Worm (Caenorhabditis elegans) whole organism, early embryonic: Measurements from ENCODE around the gene rgl-1.

Experiments
- B0310.2 ChIP-seq: sonication (generic microtip); optimal IDR thresholded peaks from 2 replicates; lab custom pipeline; 2016; ENCODE audit warnings: mild to moderate bottlenecking, missing genetic modification characterization, missing compliant biosample characterization
- F13C5.2 ChIP-seq: sonication (generic microtip); optimal IDR thresholded peaks from 2 replicates; lab custom pipeline; 2017; ENCODE audit warnings: mild to moderate bottlenecking, missing genetic modification characterization, inconsistent platforms, missing compliant biosample characterization
- aly-1 ChIP-seq: sonication (generic microtip); optimal IDR thresholded peaks from 2 replicates; lab custom pipeline; 2016; ENCODE audit warnings: missing genetic modification characterization, missing compliant biosample characterization
- ama-1 ChIP-seq: fragments of 150-350 bp; optimal IDR thresholded peaks from 2 replicates; lab custom pipeline; 2014
- ceh-13 ChIP-seq: fragments of 200-800 bp; sonication (Bioruptor generic); optimal IDR thresholded peaks from 2 replicates; lab custom pipeline; 2018; ENCODE audit warnings: mild to moderate bottlenecking, missing genetic modification characterization, missing compliant biosample characterization
- ceh-36 ChIP-seq: sonication (generic microtip); optimal IDR thresholded peaks from 2 replicates; lab custom pipeline; 2016; ENCODE audit warnings: missing genetic modification characterization, inconsistent platforms, missing compliant biosample characterization
- ets-7 ChIP-seq: sonication (generic microtip); optimal IDR thresholded peaks from 2 replicates; lab custom pipeline; 2016; ENCODE audit warnings: missing genotype, missing genetic modification characterization, missing compliant biosample characterization
- flt-1 ChIP-seq: fragments of 200-800 bp; sonication (Bioruptor generic); IDR thresholded peaks from 2 replicates; pipeline ENCODE4 v1.3.6; 2022; ENCODE audit warnings: missing genetic modification characterization, missing compliant biosample characterization
- hmbx-1 ChIP-seq: sonication (generic microtip); optimal IDR thresholded peaks from 2 replicates; lab custom pipeline; 2016; ENCODE audit warnings: mild to moderate bottlenecking, missing genetic modification characterization, missing compliant biosample characterization
- hmg-4 ChIP-seq: fragments of 200-800 bp; sonication (Bioruptor generic); optimal IDR thresholded peaks from 2 replicates; lab custom pipeline; 2018; ENCODE audit warnings: mild to moderate bottlenecking, missing genetic modification characterization, missing compliant biosample characterization
- hnd-1 ChIP-seq: sonication (generic microtip); optimal IDR thresholded peaks from 2 replicates; lab custom pipeline; 2016; ENCODE audit warnings: missing genetic modification characterization, missing compliant biosample characterization
- pes-1 ChIP-seq: fragments of 200-800 bp; sonication (Bioruptor generic); IDR thresholded peaks from 2 replicates; pipeline ENCODE4 v1.3.6; 2022; ENCODE audit warnings: missing genetic modification reagents, missing genetic modification characterization, missing compliant biosample characterization
- scrt-1 ChIP-seq: fragments of 200-800 bp; sonication (Bioruptor generic); IDR thresholded peaks from 2 replicates; pipeline ENCODE4 v1.3.6; 2022; ENCODE audit warnings: missing genetic modification characterization, missing compliant biosample characterization
- sea-1 ChIP-seq: fragments of 200-800 bp; sonication (Bioruptor generic); conservative IDR thresholded peaks from 2 replicates; pipeline ENCODE4 v1.3.6; 2022; ENCODE audit warnings: missing genetic modification characterization, missing compliant biosample characterization
- tbx-11 ChIP-seq: fragments of 200-800 bp; sonication (Bioruptor generic); IDR thresholded peaks from 2 replicates; pipeline ENCODE4 v1.3.6; 2022; ENCODE audit warnings: missing genetic modification characterization, missing compliant biosample characterization
- tbx-37 ChIP-seq: fragments of 200-800 bp; sonication (Bioruptor generic); conservative IDR thresholded peaks from 2 replicates; pipeline ENCODE4 v1.3.6; 2022; ENCODE audit warnings: missing genetic modification reagents, missing genetic modification characterization, missing compliant biosample characterization
- tra-4 ChIP-seq: sonication (generic microtip); optimal IDR thresholded peaks from 2 replicates; lab custom pipeline; 2017; ENCODE audit warnings: missing genetic modification characterization, missing compliant biosample characterization

rgl-1 gene

ce11 chrX:3176728-3177127 lies 43.4 kb downstream of the rgl-1 start:
- TF ChIP-seq F13C5.2 (tag; lab: Kevin White, UChicago) (no peak), tbx-37 (GFP tag; lab: Robert Waterston, UW) (no peak), tbx-11 (GFP tag; lab: Robert Waterston, UW) (no peak), ceh-13 (GFP tag; lab: Kevin White, UChicago) (no peak), aly-1 (no peak), ama-1 (no peak), hmbx-1 (tag; lab: Kevin White, UChicago) (no peak), flt-1 (GFP tag; lab: Robert Waterston, UW) (no peak), tra-4 (no peak), ets-7 (tag; lab: Kevin White, UChicago) (no peak), sea-1 (GFP tag; lab: Robert Waterston, UW) (no peak), pes-1 (GFP tag; lab: Robert Waterston, UW) (no peak), ceh-36 (tag; lab: Kevin White, UChicago) (no peak), B0310.2 (tag; lab: Kevin White, UChicago) (no peak), scrt-1 (GFP tag; lab: Robert Waterston, UW) (no peak), hmg-4 (GFP tag; lab: Kevin White, UChicago) (no peak), hnd-1 (tag; lab: Kevin White, UChicago) (no peak)

- no peak for TF ChIP-seq hmbx-1 (tag; lab: Kevin White, UChicago)
- TF ChIP-seq pes-1 (GFP tag; lab: Robert Waterston, UW) = no peak
- no peak for TF ChIP-seq ama-1
- no peak for TF ChIP-seq ets-7 (tag; lab: Kevin White, UChicago)
- TF ChIP-seq F13C5.2 (tag; lab: Kevin White, UChicago) = no peak
- no peak for TF ChIP-seq tbx-11 (GFP tag; lab: Robert Waterston, UW)
- TF ChIP-seq hnd-1 (tag; lab: Kevin White, UChicago) = no peak
- TF ChIP-seq sea-1 (GFP tag; lab: Robert Waterston, UW) = no peak
- TF ChIP-seq scrt-1 (GFP tag; lab: Robert Waterston, UW) = no peak
- TF ChIP-seq tra-4 = no peak
- no peak for TF ChIP-seq ceh-13 (GFP tag; lab: Kevin White, UChicago)
- TF ChIP-seq tbx-37 (GFP tag; lab: Robert Waterston, UW) = no peak
- TF ChIP-seq aly-1 = no peak
- TF ChIP-seq flt-1 (GFP tag; lab: Robert Waterston, UW) = no peak
Observed at ce11 chrX:3170456-3170855, 49.7 kb downstream of the rgl-1 start, which contains the start of gene C15C7.6. Gene C15C7.6 (minus strand): TSS chrX:3170556.

ce11 chrX:3165569-3165968 lies 54.6 kb downstream of the rgl-1 start, which contains the start of gene pfut-1:
Gene pfut-1 (plus strand): TSS chrX:3165826.
- TF ChIP-seq flt-1 (GFP tag; lab: Robert Waterston, UW) = no peak
- no peak for TF ChIP-seq ama-1
- no peak for TF ChIP-seq hnd-1 (tag; lab: Kevin White, UChicago)
- no peak for TF ChIP-seq scrt-1 (GFP tag; lab: Robert Waterston, UW)
- no peak for TF ChIP-seq hmg-4 (GFP tag; lab: Kevin White, UChicago)
- no peak for TF ChIP-seq F13C5.2 (tag; lab: Kevin White, UChicago)
- TF ChIP-seq tbx-11 (GFP tag; lab: Robert Waterston, UW) = no peak
- TF ChIP-seq tra-4 = no peak

- TF ChIP-seq hmbx-1 (tag; lab: Kevin White, UChicago) = no peak
- no peak for TF ChIP-seq hnd-1 (tag; lab: Kevin White, UChicago)
- no peak for TF ChIP-seq hmg-4 (GFP tag; lab: Kevin White, UChicago)
- no peak for TF ChIP-seq B0310.2 (tag; lab: Kevin White, UChicago)
- TF ChIP-seq flt-1 (GFP tag; lab: Robert Waterston, UW) = no peak
- TF ChIP-seq pes-1 (GFP tag; lab: Robert Waterston, UW) = no peak
- no peak for TF ChIP-seq sea-1 (GFP tag; lab: Robert Waterston, UW)
- TF ChIP-seq ets-7 (tag; lab: Kevin White, UChicago) = no peak
- TF ChIP-seq tbx-11 (GFP tag; lab: Robert Waterston, UW) = no peak
- no peak for TF ChIP-seq tra-4
- TF ChIP-seq ceh-36 (tag; lab: Kevin White, UChicago) = no peak
Observed at ce11 chrX:3163972-3164575, 56.1 kb downstream of the rgl-1 start, which contains the start of gene syx-6. Gene syx-6 (plus strand): TSS chrX:3164525.
